Fruit fly (Drosophila melanogaster): ENCODE results near the gene vrs.

The vrs gene

dm6 chr3R:12406235-12407196 is 40.9 kb upstream of the vrs start, which contains the start of gene CG5167 (continued):
- peak; percentile 19 for TF ChIP-seq CG7556 (GFP tag; optimal IDR thresholded peaks at IDR 0.05)
- TF ChIP-seq E2f2 (GFP tag; IDR thresholded peaks at IDR 0.05): peak; percentile 50; the same call in 1 of the 2 replicates
- no peak for TF ChIP-seq Ptx1 (GFP tag; IDR thresholded peaks at IDR 0.05)
- TF ChIP-seq CG8388 (GFP tag; optimal IDR thresholded peaks at IDR 0.05): peak; percentile 24
- no peak; the same call in 3 of the 4 replicates for TF ChIP-seq Gug (GFP tag; IDR thresholded peaks at IDR 0.05)
- TF ChIP-seq CG2129 (GFP tag; IDR thresholded peaks at IDR 0.05; ENCODE audit: partially characterized antibody): no peak
- TF ChIP-seq HLH54F (GFP tag; optimal IDR thresholded peaks at IDR 0.05): no peak
- peak; percentile 33 for TF ChIP-seq MESR4 (GFP tag; optimal IDR thresholded peaks at IDR 0.05)
- no peak for TF ChIP-seq run (tag; optimal IDR thresholded peaks at IDR 0.05)
- no peak for TF ChIP-seq HmgZ (tag; optimal IDR thresholded peaks at IDR 0.05)
- TF ChIP-seq bigmax (GFP tag; optimal IDR thresholded peaks at IDR 0.05): no peak
- no peak for TF ChIP-seq vfl (GFP tag; optimal IDR thresholded peaks at IDR 0.05)
- no peak for TF ChIP-seq CG5245 (GFP tag; optimal IDR thresholded peaks at IDR 0.05)
- no peak for TF ChIP-seq bab2 (GFP tag; optimal IDR thresholded peaks at IDR 0.05)
- no peak for TF ChIP-seq CG4617 (GFP tag; optimal IDR thresholded peaks at IDR 0.05; ENCODE audit: borderline replicate concordance)
- no peak for TF ChIP-seq Gsc (GFP tag; IDR thresholded peaks at IDR 0.05)
- no peak for TF ChIP-seq NC2β (GFP tag; optimal IDR thresholded peaks at IDR 0.05)
- TF ChIP-seq B-H2 (GFP tag; optimal IDR thresholded peaks at IDR 0.05): no peak
- no peak for TF ChIP-seq CG15479 (GFP tag; optimal IDR thresholded peaks at IDR 0.05)
- peak; percentile 25; the same call in 1 of the 4 replicates for TF ChIP-seq Dll (GFP tag; IDR thresholded peaks at IDR 0.05; ENCODE audit: partially characterized antibody)
- no peak for TF ChIP-seq Atf3 (GFP tag; optimal IDR thresholded peaks at IDR 0.05)
- peak; percentile 49 for TF ChIP-seq Dref (GFP tag; IDR thresholded peaks at IDR 0.05)
- peak; percentile 3 for TF ChIP-seq odd (GFP tag; optimal IDR thresholded peaks at IDR 0.05)
- no peak for TF ChIP-seq otp (GFP tag; IDR thresholded peaks at IDR 0.05)
- no peak for TF ChIP-seq GATAe (GFP tag; conservative IDR thresholded peaks at IDR 0.05)
- peak; percentile 12 for TF ChIP-seq lbe (GFP tag; optimal IDR thresholded peaks at IDR 0.05)
- peak; percentile 66 for TF ChIP-seq PHDP (tag; optimal IDR thresholded peaks at IDR 0.05)
- TF ChIP-seq Taf1 (GFP tag; IDR thresholded peaks at IDR 0.05): no peak
- peak; percentile 20 for TF ChIP-seq CG12659 (GFP tag; optimal IDR thresholded peaks at IDR 0.05)
- peak; percentile 67 for TF ChIP-seq CG18599 (GFP tag; optimal IDR thresholded peaks at IDR 0.05)
- no peak for TF ChIP-seq CG9797 (GFP tag; optimal IDR thresholded peaks at IDR 0.05)
- TF ChIP-seq kah (GFP tag; optimal IDR thresholded peaks at IDR 0.05): peak; percentile 66
- no peak for TF ChIP-seq CG42726 (GFP tag; IDR thresholded peaks at IDR 0.05; ENCODE audit: partially characterized antibody)
- TF ChIP-seq CG11398 (GFP tag; optimal IDR thresholded peaks at IDR 0.05): no peak
- TF ChIP-seq zen (tag; optimal IDR thresholded peaks at IDR 0.05): peak; percentile 57
- no peak for TF ChIP-seq CG12769 (tag; optimal IDR thresholded peaks at IDR 0.05)
- TF ChIP-seq CG15073 (GFP tag; optimal IDR thresholded peaks at IDR 0.05): no peak
- peak; percentile 6 for TF ChIP-seq caup (GFP tag; optimal IDR thresholded peaks at IDR 0.05; ENCODE audit: severe bottlenecking)
- 0 out of 4 replicates have a peak, but pooled peaks have one; percentile 25 for TF ChIP-seq chinmo (GFP tag; IDR thresholded peaks at IDR 0.05; ENCODE audit: partially characterized antibody)
- TF ChIP-seq CG8924 (tag; optimal IDR thresholded peaks at IDR 0.05): peak; percentile 63
- no peak for TF ChIP-seq al (GFP tag; IDR thresholded peaks at IDR 0.05)
- peak; percentile 32 for TF ChIP-seq Camta (GFP tag; optimal IDR thresholded peaks at IDR 0.05)
- TF ChIP-seq CG8089 (GFP tag; optimal IDR thresholded peaks at IDR 0.05): no peak
- peak; percentile 43; the same call in 1 of the 3 replicates for TF ChIP-seq ci (GFP tag; IDR thresholded peaks at IDR 0.05)
- TF ChIP-seq yki (optimal IDR thresholded peaks at IDR 0.05): no peak
- no peak for TF ChIP-seq CG8944 (GFP tag; optimal IDR thresholded peaks at IDR 0.05)
- no peak for TF ChIP-seq CG2875 (GFP tag; optimal IDR thresholded peaks at IDR 0.05)
- no peak for TF ChIP-seq Hmx (GFP tag; optimal IDR thresholded peaks at IDR 0.05)
